Fruit fly (Drosophila melanogaster) whole organism, wandering third instar larva: ENCODE results near the gene CG5555.

Experiments
- CG32264 ChIP-seq: fragments of 200-800 bp; sonication (Bioruptor generic); optimal IDR thresholded peaks from 2 replicates; lab custom pipeline; 2016; ENCODE audit warnings: missing biosample characterization, missing genetic modification characterization
- CG9705 ChIP-seq: fragments of 200-800 bp; sonication (Bioruptor generic); optimal IDR thresholded peaks from 2 replicates; lab custom pipeline; 2018; ENCODE audit warnings: missing biosample characterization, mild to moderate bottlenecking, missing genetic modification characterization
- Jra ChIP-seq: sonication (Bioruptor generic); optimal IDR thresholded peaks from 2 replicates; lab custom pipeline; 2016; ENCODE audit warnings: missing biosample characterization, missing genetic modification characterization
- OdsH ChIP-seq: fragments of 200-800 bp; sonication (Bioruptor generic); optimal IDR thresholded peaks from 2 replicates; lab custom pipeline; 2016; ENCODE audit warnings: missing biosample characterization, mild to moderate bottlenecking, missing genetic modification characterization
- dmrt93B ChIP-seq: fragments of 200-800 bp; sonication (Bioruptor generic); optimal IDR thresholded peaks from 2 replicates; lab custom pipeline; 2018; ENCODE audit warnings: missing biosample characterization, mild to moderate bottlenecking, missing genetic modification characterization
- dsf ChIP-seq: sonication (Bioruptor generic); optimal IDR thresholded peaks from 2 replicates; lab custom pipeline; 2016; ENCODE audit warnings: missing biosample characterization, missing genetic modification characterization, borderline replicate concordance
- jim ChIP-seq: fragments of 175-275, 200-325 bp; sonication (Bioruptor generic); optimal IDR thresholded peaks from 2 replicates; lab custom pipeline; 2016; ENCODE audit warnings: missing biosample characterization, mild to moderate bottlenecking, missing genetic modification characterization
- lola ChIP-seq: fragments of >200 bp; optimal IDR thresholded peaks from 2 replicates; lab custom pipeline; 2017; ENCODE audit warnings: missing biosample characterization, missing genetic modification characterization
- sv ChIP-seq: fragments of 200-800 bp; sonication (Bioruptor generic); optimal IDR thresholded peaks from 3 replicates; lab custom pipeline; 2016; ENCODE audit warnings: missing biosample characterization, missing genetic modification characterization
- usp ChIP-seq: fragments of >200 bp; optimal IDR thresholded peaks from 2 replicates; lab custom pipeline; 2017; ENCODE audit warnings: missing biosample characterization, missing genetic modification characterization

dm6 chr3R:19157997-19158396 is 22.3 kb downstream of the CG5555 start:
- TF ChIP-seq CG32264 (GFP tag; lab: Kevin White, UChicago), result no peak
- no peak for TF ChIP-seq dsf
- TF ChIP-seq usp (GFP tag; lab: Kevin White, UChicago), result no peak
- TF ChIP-seq lola (GFP tag; lab: Kevin White, UChicago), result no peak
- TF ChIP-seq CG9705 (GFP tag; lab: Kevin White, UChicago), result no peak
- no peak for TF ChIP-seq sv
- no peak for TF ChIP-seq jim
- TF ChIP-seq Jra (GFP tag; lab: Kevin White, UChicago), result no peak
- TF ChIP-seq OdsH (GFP tag; lab: Kevin White, UChicago), result no peak
- no peak for TF ChIP-seq dmrt93B (GFP tag; lab: Kevin White, UChicago)
